Fruit fly (Drosophila melanogaster): ENCODE data around the gene RanGAP.

Gene RanGAP

dm6 chr2L:19457890-19458580, 16.3 kb downstream of the RanGAP start:
- no peak for TF ChIP-seq CG17801 (GFP tag; optimal IDR thresholded peaks at IDR 0.05; ENCODE audit: partially characterized antibody)

dm6 chr2L:19459404-19459803, 17.6 kb downstream of the RanGAP start:
- TF ChIP-seq CG17801 (GFP tag; optimal IDR thresholded peaks at IDR 0.05; ENCODE audit: partially characterized antibody), result no peak

- TF ChIP-seq CG17801 (GFP tag; optimal IDR thresholded peaks at IDR 0.05; ENCODE audit: partially characterized antibody), result no peak
These were observed 21.1 kb downstream of the RanGAP start for dm6 chr2L:19462898-19463297.

dm6 chr2L:19463405-19463804, 21.6 kb downstream of the RanGAP start:
- no peak for TF ChIP-seq CG17801 (GFP tag; optimal IDR thresholded peaks at IDR 0.05; ENCODE audit: partially characterized antibody)

dm6 chr2L:19463824-19464317, 22.1 kb downstream of the RanGAP start, which contains the start of gene tj:
TSS of gene tj (plus strand) at chr2L:19464267.
- TF ChIP-seq CG17801 (GFP tag; optimal IDR thresholded peaks at IDR 0.05; ENCODE audit: partially characterized antibody), result no peak

- TF ChIP-seq CG17801 (GFP tag; optimal IDR thresholded peaks at IDR 0.05; ENCODE audit: partially characterized antibody), result no peak
These were observed 27.3 kb downstream of the RanGAP start for dm6 chr2L:19469090-19469489.

dm6 chr2L:19469751-19470150, 28.0 kb downstream of the RanGAP start:
- TF ChIP-seq CG17801 (GFP tag; optimal IDR thresholded peaks at IDR 0.05; ENCODE audit: partially characterized antibody), result no peak

dm6 chr2L:19472256-19472655, 30.5 kb downstream of the RanGAP start:
- peak; percentile 86 for TF ChIP-seq CG17801 (GFP tag; optimal IDR thresholded peaks at IDR 0.05; ENCODE audit: partially characterized antibody)

dm6 chr2L:19473397-19474009, 31.7 kb downstream of the RanGAP start:
- no peak for TF ChIP-seq CG17801 (GFP tag; optimal IDR thresholded peaks at IDR 0.05; ENCODE audit: partially characterized antibody)

dm6 chr2L:19479249-19479984, 37.7 kb downstream of the RanGAP start:
- TF ChIP-seq CG17801 (GFP tag; optimal IDR thresholded peaks at IDR 0.05; ENCODE audit: partially characterized antibody), result no peak

dm6 chr2L:19480406-19481334, 38.9 kb downstream of the RanGAP start:
- TF ChIP-seq CG17801 (GFP tag; optimal IDR thresholded peaks at IDR 0.05; ENCODE audit: partially characterized antibody), result no peak

- TF ChIP-seq CG17801 (GFP tag; optimal IDR thresholded peaks at IDR 0.05; ENCODE audit: partially characterized antibody), result no peak
These were observed 42.8 kb downstream of the RanGAP start, which contains the start of the genes CG10195 and CG13084 for dm6 chr2L:19484539-19484938. TSS of gene CG10195 (minus strand) at chr2L:19484705. TSS of gene CG13084 (plus strand) at chr2L:19484930.

- no peak for TF ChIP-seq CG17801 (GFP tag; optimal IDR thresholded peaks at IDR 0.05; ENCODE audit: partially characterized antibody)
These were observed 45.4 kb downstream of the RanGAP start, which contains the start of gene CG13083 for dm6 chr2L:19487190-19487589. TSS of gene CG13083 (plus strand) at chr2L:19487490.

- TF ChIP-seq CG17801 (GFP tag; optimal IDR thresholded peaks at IDR 0.05; ENCODE audit: partially characterized antibody), result peak; percentile 85
These were observed 48.3 kb downstream of the RanGAP start, which contains the start of the genes CG10194 and CG18094 for dm6 chr2L:19489997-19490461. TSS of gene CG10194 (minus strand) at chr2L:19490104. TSS of gene CG18094 (plus strand) at chr2L:19490262.
